Worm (Caenorhabditis elegans) whole organism, midembryonic: Measurements from ENCODE around the gene sri-62.

Source experiments
- T22C8.4 ChIP-seq: fragments of 200-800 bp; sonication (Bioruptor generic); IDR thresholded peaks from 2 replicates; pipeline ENCODE4 v1.3.6; 2022; ENCODE audit warnings: missing genetic modification characterization, missing compliant biosample characterization
- flt-1 ChIP-seq: fragments of 200-800 bp; sonication (Bioruptor generic); IDR thresholded peaks from 2 replicates; pipeline ENCODE4 v1.3.6; 2022; ENCODE audit warnings: missing genetic modification characterization, missing compliant biosample characterization
- klf-2 ChIP-seq: fragments of 200-800 bp; sonication (Bioruptor generic); conservative IDR thresholded peaks from 2 replicates; pipeline ENCODE4 v1.3.6; 2022; ENCODE audit warnings: missing genetic modification reagents, missing genetic modification characterization, missing compliant biosample characterization
- med-1 ChIP-seq: sonication (generic microtip); optimal IDR thresholded peaks from 2 replicates; lab custom pipeline; 2017; ENCODE audit warnings: missing genetic modification characterization, mild to moderate bottlenecking, missing compliant biosample characterization, antibody characterized with exemption, missing genetic modification reagents; ENCODE audit not compliant: insufficient read depth
- ref-1 ChIP-seq: fragments of 200-800 bp; sonication (Bioruptor generic); conservative IDR thresholded peaks from 2 replicates; pipeline ENCODE4 v1.3.6; 2022; ENCODE audit warnings: missing genetic modification reagents, missing genetic modification characterization, missing compliant biosample characterization
- tab-1 ChIP-seq: fragments of 200-800 bp; sonication (Bioruptor generic); IDR thresholded peaks from 2 replicates; pipeline ENCODE4 v1.3.6; 2022; ENCODE audit warnings: missing genetic modification characterization, missing compliant biosample characterization
- ztf-23 ChIP-seq: fragments of 200-800 bp; sonication (Bioruptor generic); IDR thresholded peaks from 2 replicates; pipeline ENCODE4 v1.3.6; 2022; ENCODE audit warnings: missing genetic modification reagents, missing genetic modification characterization, missing compliant biosample characterization
- ztf-29 ChIP-seq: fragments of 200-800 bp; sonication (Bioruptor generic); IDR thresholded peaks from 2 replicates; pipeline ENCODE4 v1.3.6; 2022; ENCODE audit warnings: missing genetic modification reagents, missing genetic modification characterization, missing compliant biosample characterization

DNA sequence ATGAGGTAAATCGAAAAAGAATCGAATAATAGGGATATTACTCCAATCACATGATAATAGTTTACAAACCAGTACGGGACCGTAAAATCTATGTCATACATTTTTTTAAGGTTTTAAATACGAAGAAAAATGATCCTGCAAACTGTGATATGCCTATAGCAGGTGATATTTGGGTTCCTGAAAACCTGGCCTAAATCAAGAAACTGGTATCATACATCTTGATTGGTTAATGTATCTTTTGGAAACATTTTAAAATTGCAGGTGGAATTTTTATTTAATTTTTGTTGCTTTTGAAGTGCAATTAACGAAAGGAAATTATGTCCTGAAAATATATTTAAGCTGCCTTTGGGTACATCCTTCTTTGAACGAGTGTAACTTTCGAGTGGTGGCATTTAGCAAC lies 2.0 kb upstream of the sri-62 start, which contains the start of gene sri-61:
- TF ChIP-seq med-1 (GFP tag; lab: Kevin White, UChicago) (no peak), ref-1 (no peak), flt-1 (GFP tag; lab: Robert Waterston, UW) (no peak), klf-2 (GFP tag; lab: Robert Waterston, UW) (no peak), ztf-29 (GFP tag; lab: Robert Waterston, UW) (no peak), tab-1 (GFP tag; lab: Robert Waterston, UW) (no peak), ztf-23 (GFP tag; lab: Robert Waterston, UW) (no peak), T22C8.4 (GFP tag; lab: Robert Waterston, UW) (no peak)
